Fruit fly (Drosophila melanogaster): Measurements from ENCODE around the gene Lip1.

- TF ChIP-seq rn (GFP tag; IDR thresholded peaks at IDR 0.05), result no peak
- no peak for TF ChIP-seq CG17806 (tag; optimal IDR thresholded peaks at IDR 0.05)
- TF ChIP-seq CG14655 (GFP tag; optimal IDR thresholded peaks at IDR 0.05), result no peak
- TF ChIP-seq EcR (GFP tag; optimal IDR thresholded peaks at IDR 0.05), result no peak
- no peak for TF ChIP-seq Pif1B (GFP tag; optimal IDR thresholded peaks at IDR 0.05)
Measured at dm6 chr2L:10693018-10693417, 8.3 kb downstream of the Lip1 start.
